Worm (Caenorhabditis elegans): ENCODE data around the gene unc-130.

Gene unc-130

ce11 chrII:11259766-11260165, 22.0 kb upstream of the unc-130 start (continued):
- TF ChIP-seq hmg-20 (GFP tag; IDR thresholded peaks at IDR 0.05) (no peak), lsl-1 (GFP tag; optimal IDR thresholded peaks at IDR 0.05) (peak; percentile 25), attf-6 (GFP tag; IDR thresholded peaks at IDR 0.05) (no peak), hsf-1 (GFP tag; IDR thresholded peaks at IDR 0.05) (0 out of 2 replicates have a peak, but pooled peaks have one; percentile 48), F33H1.4 (GFP tag; IDR thresholded peaks at IDR 0.05) (0 out of 2 replicates have a peak, but pooled peaks have one; percentile 18), pha-4 (tag; optimal IDR thresholded peaks at IDR 0.05) (no peak), cebp-1 (GFP tag; IDR thresholded peaks at IDR 0.05) (no peak), cebp-1 (tag; optimal IDR thresholded peaks at IDR 0.05) (no peak), egrh-3 (GFP tag; IDR thresholded peaks at IDR 0.05) (no peak), K11D2.4 (GFP tag; IDR thresholded peaks at IDR 0.05) (no peak), lin-40 (tag; optimal IDR thresholded peaks at IDR 0.05) (no peak), hmg-1.2 (GFP tag; IDR thresholded peaks at IDR 0.05) (0 out of 2 replicates have a peak, but pooled peaks have one; percentile 30), B0336.3 (GFP tag; IDR thresholded peaks at IDR 0.05) (peak; percentile 83), athp-1 (tag; optimal IDR thresholded peaks at IDR 0.05) (peak; percentile 13), die-1 (tag; optimal IDR thresholded peaks at IDR 0.05) (no peak), T26A5.8 (tag; optimal IDR thresholded peaks at IDR 0.05) (no peak), Y56A3A.18 (GFP tag; IDR thresholded peaks at IDR 0.05) (0 out of 2 replicates have a peak, but pooled peaks have one; percentile 31), lin-54 (GFP tag; optimal IDR thresholded peaks at IDR 0.05) (peak; percentile 36), let-607 (tag; optimal IDR thresholded peaks at IDR 0.05) (no peak), nhr-80 (tag; optimal IDR thresholded peaks at IDR 0.05) (no peak), D2030.7 (GFP tag; IDR thresholded peaks at IDR 0.05) (0 out of 2 replicates have a peak, but pooled peaks have one; percentile 39), pbrm-1 (GFP tag; IDR thresholded peaks at IDR 0.05) (0 out of 2 replicates have a peak, but pooled peaks have one; percentile 42), hrde-1 (tag; optimal IDR thresholded peaks at IDR 0.05; ENCODE audit: borderline replicate concordance) (peak; percentile 83), ceh-79 (tag; optimal IDR thresholded peaks at IDR 0.05) (no peak), Y53G8AR.9 (GFP tag; conservative IDR thresholded peaks at IDR 0.05) (peak; percentile 74; the same call in 1 of the 2 replicates), ceh-91 (GFP tag; IDR thresholded peaks at IDR 0.05) (no peak), lin-26 (GFP tag; IDR thresholded peaks at IDR 0.05) (peak; percentile 71; the same call in 1 of the 2 replicates), hlh-26 (GFP tag; conservative IDR thresholded peaks at IDR 0.05) (no peak), aptf-3 (GFP tag; IDR thresholded peaks at IDR 0.05) (no peak), nfya-2 (GFP tag; IDR thresholded peaks at IDR 0.05) (no peak), efl-1 (GFP tag; optimal IDR thresholded peaks at IDR 0.05) (peak; percentile 13), ztf-22 (GFP tag; optimal IDR thresholded peaks at IDR 0.05) (no peak), xnd-1 (tag; optimal IDR thresholded peaks at IDR 0.05) (peak; percentile 15), rpc-1 (optimal IDR thresholded peaks at IDR 0.05) (no peak), rpc-1 (tag; optimal IDR thresholded peaks at IDR 0.05) (no peak), madf-8 (GFP tag; conservative IDR thresholded peaks at IDR 0.05) (0 out of 2 replicates have a peak, but pooled peaks have one; percentile 13), snpc-1.1 (tag; optimal IDR thresholded peaks at IDR 0.05; ENCODE audit: insufficient read depth) (peak; percentile 21), F39B2.1 (GFP tag; IDR thresholded peaks at IDR 0.05) (0 out of 2 replicates have a peak, but pooled peaks have one; percentile 3), aptf-2 (GFP tag; conservative IDR thresholded peaks at IDR 0.05) (no peak), dox-1 (GFP tag; IDR thresholded peaks at IDR 0.05) (0 out of 2 replicates have a peak, but pooled peaks have one; percentile 24), mcd-1 (GFP tag; IDR thresholded peaks at IDR 0.05) (0 out of 2 replicates have a peak, but pooled peaks have one; percentile 30), let-526 (GFP tag; IDR thresholded peaks at IDR 0.05) (0 out of 2 replicates have a peak, but pooled peaks have one; percentile 20)

All from whole organism, young adult.